Fruit fly (Drosophila melanogaster) whole organism, embryonic: ENCODE results near the gene beta4GalT7.

Experiments
- Awh ChIP-seq: fragments of 200-800 bp; sonication (Bioruptor generic); IDR thresholded peaks from 2 replicates; pipeline ENCODE4, ENCODE4 v1.3.6; 2022; ENCODE audit warnings: missing biosample characterization, missing genetic modification characterization
- Bteb2 ChIP-seq: fragments of 200-800 bp; sonication (Bioruptor generic); optimal IDR thresholded peaks from 2 replicates; lab custom pipeline; 2016; ENCODE audit warnings: missing biosample characterization, missing genetic modification characterization
- CG10274 ChIP-seq: fragments of 200-800 bp; sonication (Bioruptor generic); optimal IDR thresholded peaks from 3 replicates; lab custom pipeline; 2017; ENCODE audit warnings: missing biosample characterization, mild to moderate bottlenecking, missing genetic modification characterization
- CG10366 ChIP-seq: fragments of 200-800 bp; sonication (Bioruptor generic); IDR thresholded peaks from 2 replicates; pipeline ENCODE4 v1.3.6; 2022; ENCODE audit warnings: missing biosample characterization, missing genetic modification characterization
- CG10462 ChIP-seq: fragments of 200-800 bp; sonication (Bioruptor generic); optimal IDR thresholded peaks from 2 replicates; lab custom pipeline; 2016; ENCODE audit warnings: missing biosample characterization, missing genetic modification characterization
- CG10959 ChIP-seq: fragments of 200-800 bp; sonication (Bioruptor generic); IDR thresholded peaks from 2 replicates; pipeline ENCODE4 v1.3.6; 2022; ENCODE audit warnings: missing biosample characterization, missing genetic modification characterization
- CG11695 ChIP-seq: fragments of 200-800 bp; sonication (Bioruptor generic); IDR thresholded peaks from 3 replicates; pipeline ENCODE4 v1.3.6; 2022; ENCODE audit warnings: missing biosample characterization, missing genetic modification characterization
- CG11723 ChIP-seq: fragments of 200-800 bp; sonication (Bioruptor generic); optimal IDR thresholded peaks from 2 replicates; lab custom pipeline; 2017; ENCODE audit warnings: missing biosample characterization, mild to moderate bottlenecking, missing genetic modification characterization
- CG12769 ChIP-seq: fragments of 200-800 bp; sonication (Bioruptor generic); optimal IDR thresholded peaks from 2 replicates; lab custom pipeline; 2019; ENCODE audit warnings: missing biosample characterization, mild to moderate bottlenecking, missing genetic modification characterization, moderate library complexity
- CG13894 ChIP-seq: fragments of 200-800 bp; sonication (Bioruptor generic); optimal IDR thresholded peaks from 3 replicates; lab custom pipeline; 2018; ENCODE audit warnings: missing biosample characterization, mild to moderate bottlenecking, missing genetic modification characterization, moderate library complexity
- CG15269 ChIP-seq: fragments of 200-800 bp; sonication (Bioruptor generic); optimal IDR thresholded peaks from 2 replicates; lab custom pipeline; 2018; ENCODE audit warnings: missing biosample characterization, mild to moderate bottlenecking, missing genetic modification characterization, moderate library complexity
- CG1603 ChIP-seq: fragments of 200-800 bp; sonication (Bioruptor generic); optimal IDR thresholded peaks from 2 replicates; lab custom pipeline; 2019; ENCODE audit warnings: missing biosample characterization, mild to moderate bottlenecking, missing genetic modification characterization, moderate library complexity
- CG17612 ChIP-seq: fragments of 200-800 bp; sonication (Bioruptor generic); IDR thresholded peaks from 2 replicates; pipeline ENCODE4 v1.3.6; 2022; ENCODE audit warnings: missing biosample characterization, missing genetic modification characterization
- CG18476 ChIP-seq: fragments of 200-800 bp; sonication (Bioruptor generic); optimal IDR thresholded peaks from 2 replicates; lab custom pipeline; 2016; ENCODE audit warnings: missing biosample characterization, mild to moderate bottlenecking, missing genetic modification characterization
- CG2889 ChIP-seq: fragments of 200-800 bp; sonication (Bioruptor generic); IDR thresholded peaks from 3 replicates; pipeline ENCODE4 v1.3.6; 2022; ENCODE audit warnings: missing biosample characterization, missing genetic modification characterization
- CG32532 ChIP-seq: fragments of 200-800 bp; sonication (Bioruptor generic); IDR thresholded peaks from 2 replicates; pipeline ENCODE4 v1.3.6; 2022; ENCODE audit warnings: missing biosample characterization, missing genetic modification characterization
- CG3726 ChIP-seq: fragments of 200-800 bp; sonication (Bioruptor generic); IDR thresholded peaks from 3 replicates; pipeline ENCODE4, ENCODE4 v1.3.6; 2022; ENCODE audit warnings: missing biosample characterization, missing genetic modification characterization
- CG7357 ChIP-seq: fragments of 200-800 bp; sonication (Bioruptor generic); IDR thresholded peaks from 3 replicates; pipeline ENCODE4 v1.3.6; 2022; ENCODE audit warnings: missing biosample characterization, missing genetic modification characterization
- CG8924 ChIP-seq: fragments of 200-800 bp; optimal IDR thresholded peaks from 3 replicates; lab custom pipeline; 2019; ENCODE audit warnings: missing biosample characterization, mild to moderate bottlenecking, missing genetic modification characterization, moderate library complexity
- CG9437 ChIP-seq: fragments of 200-800 bp; sonication (Bioruptor generic); optimal IDR thresholded peaks from 2 replicates; lab custom pipeline; 2018; ENCODE audit warnings: missing biosample characterization, mild to moderate bottlenecking, missing genetic modification characterization
- CrebB ChIP-seq: fragments of 200-800 bp; sonication (Bioruptor generic); optimal IDR thresholded peaks from 3 replicates; lab custom pipeline; 2018; ENCODE audit warnings: missing biosample characterization, mild to moderate bottlenecking, missing genetic modification characterization
- Dfd ChIP-seq, 2 experiments: fragments of >200 bp; optimal IDR thresholded peaks; 2 replicates each; lab custom pipeline; 2017; ENCODE audit warnings: missing biosample characterization in 2 of 2, missing genetic modification characterization in 2 of 2
- Dip2 ChIP-seq: fragments of 200-800 bp; sonication (Bioruptor generic); IDR thresholded peaks from 2 replicates; pipeline ENCODE4 v1.3.6; 2022; ENCODE audit warnings: missing biosample characterization, missing genetic modification characterization
- Doc2 ChIP-seq: fragments of 200-800 bp; sonication (Bioruptor generic); IDR thresholded peaks from 2 replicates; pipeline ENCODE4 v1.3.6; 2022; ENCODE audit warnings: missing biosample characterization, missing genetic modification characterization
- ERR ChIP-seq: fragments of 200-800 bp; sonication (Bioruptor generic); optimal IDR thresholded peaks from 2 replicates; lab custom pipeline; 2016; ENCODE audit warnings: missing biosample characterization, missing genetic modification characterization
- Ets65A ChIP-seq: fragments of 200-800 bp; sonication (Bioruptor generic); peaks from one replicate; lab custom pipeline; 2016; ENCODE audit warnings: missing biosample characterization, missing genetic modification characterization
- Hr78 ChIP-seq, 2 experiments: fragments of 200-800 bp in 1 of 2; fragments of >200 bp in 1 of 2; sonication (Bioruptor generic) in 1 of 2; optimal IDR thresholded peaks; 2 replicates each; lab custom pipeline; 2017 to 2019; ENCODE audit warnings: missing biosample characterization in 2 of 2, missing genetic modification characterization in 2 of 2, mild to moderate bottlenecking in 1 of 2, moderate library complexity in 1 of 2
- Med ChIP-seq: fragments of 200-800 bp; sonication (Bioruptor generic); peaks from one replicate; lab custom pipeline; 2016; ENCODE audit warnings: missing biosample characterization, missing genetic modification characterization, mild to moderate bottlenecking, inconsistent platforms, moderate library complexity
- Myb ChIP-seq: fragments of 200-800 bp; sonication (Bioruptor generic); optimal IDR thresholded peaks from 2 replicates; lab custom pipeline; 2016; ENCODE audit warnings: missing biosample characterization, missing genetic modification characterization
- Nf-YC ChIP-seq: fragments of 200-800 bp; optimal IDR thresholded peaks from 3 replicates; lab custom pipeline; 2019; ENCODE audit warnings: missing biosample characterization, mild to moderate bottlenecking, missing genetic modification characterization, moderate library complexity
- Sox102F ChIP-seq: fragments of 200-800 bp; sonication (Bioruptor generic); optimal IDR thresholded peaks from 2 replicates; lab custom pipeline; 2018; ENCODE audit warnings: missing biosample characterization, mild to moderate bottlenecking, missing genetic modification characterization, moderate library complexity
- Ssrp ChIP-seq: fragments of 200-800 bp; sonication (Bioruptor generic); optimal IDR thresholded peaks from 2 replicates; lab custom pipeline; 2018; ENCODE audit warnings: missing biosample characterization, mild to moderate bottlenecking, missing genetic modification characterization, moderate library complexity
- ab ChIP-seq: fragments of 200-800 bp; sonication (Bioruptor generic); optimal IDR thresholded peaks from 2 replicates; lab custom pipeline; 2016; ENCODE audit warnings: missing biosample characterization, missing genetic modification characterization
- al ChIP-seq: fragments of 200-800 bp; sonication (Bioruptor generic); IDR thresholded peaks from 2 replicates; pipeline ENCODE4 v1.3.6; 2022; ENCODE audit warnings: missing biosample characterization, missing genetic modification characterization
- bsh ChIP-seq, 2 experiments: fragments of 200-800 bp; sonication (Bioruptor generic); optimal IDR thresholded peaks; 2 replicates each; lab custom pipeline; 2017 to 2018; ENCODE audit warnings: mild to moderate bottlenecking in 2 of 2, missing biosample characterization in 2 of 2, missing genetic modification characterization in 2 of 2, moderate library complexity in 1 of 2
- chinmo ChIP-seq: fragments of 200-800 bp; sonication (Bioruptor generic); IDR thresholded peaks from 4 replicates; pipeline ENCODE4 v1.3.6; 2022; ENCODE audit warnings: missing biosample characterization, missing genetic modification characterization; ENCODE audit not compliant: partially characterized antibody
- chm ChIP-seq: fragments of 200-800 bp; sonication (Bioruptor generic); IDR thresholded peaks from 2 replicates; pipeline ENCODE4 v1.3.6; 2022; ENCODE audit warnings: missing biosample characterization, missing genetic modification characterization
- dimm ChIP-seq: fragments of 200-800 bp; sonication (Bioruptor generic); IDR thresholded peaks from 2 replicates; pipeline ENCODE4 v1.3.6; 2022; ENCODE audit warnings: missing biosample characterization, missing genetic modification characterization
- fd96Cb ChIP-seq: fragments of 200-800 bp; sonication (Bioruptor generic); optimal IDR thresholded peaks from 2 replicates; lab custom pipeline; 2018; ENCODE audit warnings: missing biosample characterization, mild to moderate bottlenecking, missing genetic modification characterization, moderate library complexity
- fu2 ChIP-seq: fragments of 200-800 bp; sonication (Bioruptor generic); optimal IDR thresholded peaks from 2 replicates; lab custom pipeline; 2016; ENCODE audit warnings: missing biosample characterization, missing genetic modification characterization
- grn ChIP-seq: fragments of 200-800 bp; sonication (Bioruptor generic); optimal IDR thresholded peaks from 3 replicates; lab custom pipeline; 2017; ENCODE audit warnings: missing biosample characterization, missing genetic modification characterization
- gsb ChIP-seq: fragments of 200-800 bp; sonication (Bioruptor generic); IDR thresholded peaks from 2 replicates; pipeline ENCODE4 v1.3.6; 2022; ENCODE audit warnings: missing biosample characterization, missing genetic modification characterization
- jigr1 ChIP-seq: fragments of 200-800 bp; sonication (Bioruptor generic); IDR thresholded peaks from 3 replicates; pipeline ENCODE4 v1.3.6; 2022; ENCODE audit warnings: missing biosample characterization, missing genetic modification characterization
- nom ChIP-seq: fragments of 200-800 bp; sonication (Bioruptor generic); optimal IDR thresholded peaks from 2 replicates; lab custom pipeline; 2017; ENCODE audit warnings: missing biosample characterization, missing genetic modification characterization, mild to moderate bottlenecking, moderate library complexity, missing genetic modification reagents
- oc ChIP-seq: fragments of 200-800 bp; sonication (Bioruptor generic); optimal IDR thresholded peaks from 2 replicates; lab custom pipeline; 2018; ENCODE audit warnings: missing biosample characterization, mild to moderate bottlenecking, missing genetic modification characterization, moderate library complexity
- pnt ChIP-seq: fragments of 200-800 bp; sonication (Bioruptor generic); optimal IDR thresholded peaks from 3 replicates; lab custom pipeline; 2016; ENCODE audit warnings: missing biosample characterization, missing genetic modification characterization
- slou ChIP-seq: fragments of 200-800 bp; sonication (Bioruptor generic); optimal IDR thresholded peaks from 3 replicates; lab custom pipeline; 2016; ENCODE audit warnings: missing biosample characterization, missing genetic modification characterization
- trh ChIP-seq: fragments of 200-800 bp; sonication (Bioruptor generic); optimal IDR thresholded peaks from 2 replicates; lab custom pipeline; 2016; ENCODE audit warnings: missing biosample characterization, missing genetic modification characterization
- vvl ChIP-seq: fragments of 200-800 bp; sonication (Bioruptor generic); IDR thresholded peaks from 2 replicates; pipeline ENCODE4 v1.3.6; 2022; ENCODE audit warnings: missing biosample characterization, missing genetic modification characterization

Gene beta4GalT7

DNA sequence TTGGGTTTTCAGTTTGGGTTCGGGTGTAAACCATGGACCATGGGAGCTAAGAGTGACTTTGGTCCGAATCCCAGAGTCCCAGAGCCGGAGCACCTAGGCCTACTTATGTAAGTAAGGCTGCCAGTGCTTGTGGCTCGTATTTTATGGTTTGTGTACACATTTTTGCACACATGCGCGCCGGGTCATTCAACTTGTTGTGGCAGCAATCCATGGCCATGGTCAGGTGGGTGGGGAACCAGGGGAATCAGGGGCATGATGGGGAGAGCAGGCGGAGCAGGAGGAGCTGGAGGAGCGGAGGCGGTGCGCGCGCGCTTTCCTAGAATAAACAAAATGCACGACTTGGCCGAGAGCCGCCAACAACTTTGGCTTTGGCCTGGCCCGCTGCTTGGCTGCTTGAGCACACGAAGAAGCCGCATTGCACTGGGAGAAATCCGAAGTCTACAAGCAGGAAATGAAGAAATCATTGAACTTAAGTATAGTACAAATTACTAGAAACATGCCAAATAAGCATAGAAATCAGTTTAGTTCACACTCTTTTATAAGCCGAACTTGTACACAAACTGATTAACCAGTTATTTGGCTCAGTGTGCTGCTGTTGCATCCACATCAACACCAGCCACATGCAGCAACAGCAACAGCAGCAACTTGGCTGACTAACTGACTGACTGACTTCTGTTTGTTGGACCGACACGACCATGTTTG, 13.2 kb upstream of the beta4GalT7 start (continued):
- TF ChIP-seq Nf-YC (no peak), CG13894 (tag; lab: Kevin White, UChicago) (no peak), ab (GFP tag; lab: Kevin White, UChicago) (no peak), CG17612 (GFP tag; lab: Robert Waterston, UW) (no peak), CG7357 (GFP tag; lab: Robert Waterston, UW) (no peak), CG18476 (no peak), CG10462 (GFP tag; lab: Kevin White, UChicago) (no peak), Bteb2 (GFP tag; lab: Kevin White, UChicago) (no peak), Hr78 (GFP tag; optimal IDR thresholded peaks at IDR 0.05; lab: Kevin White, UChicago) (no peak), CG2889 (GFP tag; lab: Robert Waterston, UW) (no peak), CrebB (tag; lab: Kevin White, UChicago) (no peak), CG10959 (no peak), CG1603 (tag; lab: Kevin White, UChicago) (peak; percentile 27), Dfd (GFP tag; optimal IDR thresholded peaks at IDR 0.05; lab: Kevin White, UChicago) (no peak), CG8924 (tag; lab: Kevin White, UChicago) (no peak), Dip2 (GFP tag; lab: Robert Waterston, UW) (no peak), ERR (GFP tag; lab: Kevin White, UChicago) (no peak), CG12769 (tag; lab: Kevin White, UChicago) (no peak), vvl (0 out of 2 replicates have a peak, but pooled peaks have one; percentile 27), al (GFP tag; lab: Robert Waterston, UW) (no peak), gsb (GFP tag; lab: Robert Waterston, UW) (no peak), fu2 (GFP tag; lab: Kevin White, UChicago) (no peak), jigr1 (no peak), nom (GFP tag; lab: Kevin White, UChicago) (peak; percentile 80), bsh (GFP tag; optimal IDR thresholded peaks at IDR 0.05; lab: Kevin White, UChicago) (peak; percentile 38 to 83), trh (GFP tag; lab: Kevin White, UChicago) (no peak), CG32532 (GFP tag; lab: Robert Waterston, UW) (no peak), chm (GFP tag; lab: Robert Waterston, UW) (no peak), Doc2 (GFP tag; lab: Robert Waterston, UW) (no peak), CG10274 (GFP tag; lab: Kevin White, UChicago) (no peak), CG3726 (GFP tag; lab: Robert Waterston, UW) (no peak), Med (GFP tag; lab: Kevin White, UChicago) (no peak)

DNA sequence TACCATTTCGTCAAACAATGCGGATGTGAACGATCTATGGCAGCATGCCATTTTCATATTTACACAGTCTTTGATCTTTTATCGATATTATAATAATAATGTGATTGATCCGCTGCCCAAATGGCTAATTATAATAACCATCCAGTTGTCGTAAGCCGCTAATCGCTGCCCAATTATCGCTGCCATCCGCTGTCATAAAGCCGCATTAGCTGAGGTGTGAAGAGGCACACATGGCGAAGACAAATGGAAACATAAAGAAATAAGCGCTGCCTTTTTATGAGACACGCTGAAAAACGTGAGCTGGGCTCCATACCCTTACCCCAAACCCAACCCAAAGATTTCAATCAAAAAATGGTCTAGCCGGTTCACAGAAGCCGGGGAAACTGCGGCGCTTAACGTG, 11.0 kb upstream of the beta4GalT7 start:
- TF ChIP-seq CG11695 (GFP tag; lab: Robert Waterston, UW) (no peak), Awh (GFP tag; lab: Robert Waterston, UW) (0 out of 2 replicates have a peak, but pooled peaks have one; percentile 25), Sox102F (no peak), Ets65A (GFP tag; lab: Kevin White, UChicago) (peak; percentile 11), pnt (GFP tag; lab: Kevin White, UChicago) (no peak), chinmo (GFP tag; lab: Robert Waterston, UW) (0 out of 4 replicates have a peak, but pooled peaks have one; percentile 35), grn (peak; percentile 32), CG15269 (tag; lab: Kevin White, UChicago) (peak; percentile 51), CG9437 (GFP tag; lab: Kevin White, UChicago) (no peak), CG10366 (no peak), Myb (GFP tag; lab: Kevin White, UChicago) (no peak), CG11723 (no peak), dimm (GFP tag; lab: Robert Waterston, UW) (no peak), Ssrp (tag; lab: Kevin White, UChicago) (no peak), Hr78 (GFP tag; optimal IDR thresholded peaks at IDR 0.05; lab: Kevin White, UChicago) (no peak), oc (tag; lab: Kevin White, UChicago) (peak; percentile 96), slou (GFP tag; lab: Kevin White, UChicago) (no peak), fd96Cb (tag; lab: Kevin White, UChicago) (no peak)
